Fruit fly (Drosophila melanogaster): ENCODE results near the gene Btk.

- TF ChIP-seq CG33213 (GFP tag; optimal IDR thresholded peaks at IDR 0.05) (peak; percentile 89), cad (GFP tag; optimal IDR thresholded peaks at IDR 0.05) (no peak), CG42726 (GFP tag; IDR thresholded peaks at IDR 0.05; ENCODE audit: partially characterized antibody) (0 out of 2 replicates have a peak, but pooled peaks have one; percentile 16)
These were observed 23.2 kb downstream of the Btk start for dm6 chr2L:8277561-8278201.

Measured in whole organism, embryonic.